Worm (Caenorhabditis elegans) whole organism, dauer: ENCODE results near the gene flh-3.
"Not testable (repeated sequence)": the region's sequence is repeated elsewhere in the genome, so short reads cannot be mapped to it uniquely, and the experiment has no call there.

ENCODE experiments used
- unc-62 ChIP-seq: sonication (generic microtip); optimal IDR thresholded peaks from 2 replicates; lab custom pipeline; 2017; ENCODE audit warnings: missing biosample characterization, missing genetic modification reagents, missing genetic modification characterization

flh-3 gene

DNA sequence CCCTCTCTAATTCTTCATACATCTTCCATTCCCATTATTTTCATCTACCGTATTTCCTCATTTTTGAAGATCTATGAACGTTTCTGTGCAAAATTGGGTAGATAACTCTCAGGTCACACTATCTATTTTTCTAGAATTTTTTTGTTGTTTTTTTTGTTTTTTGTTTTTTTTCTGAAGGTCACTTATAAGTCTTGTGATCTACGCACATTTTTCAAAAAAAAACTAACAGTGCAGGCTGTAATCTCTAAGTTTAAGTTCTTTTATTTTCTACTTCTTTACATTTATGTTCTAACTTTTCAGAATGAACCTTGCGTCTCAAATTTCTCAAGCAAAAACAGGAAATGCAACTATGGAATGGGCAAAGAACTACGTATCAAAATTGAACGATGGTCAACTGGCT is at the start of gene flh-3:
Gene flh-3, plus strand, starts transcription at position 301 of the 400 bp plus-strand sequence.
- TF ChIP-seq unc-62 (GFP tag; lab: Kevin White, UChicago) = no peak

DNA sequence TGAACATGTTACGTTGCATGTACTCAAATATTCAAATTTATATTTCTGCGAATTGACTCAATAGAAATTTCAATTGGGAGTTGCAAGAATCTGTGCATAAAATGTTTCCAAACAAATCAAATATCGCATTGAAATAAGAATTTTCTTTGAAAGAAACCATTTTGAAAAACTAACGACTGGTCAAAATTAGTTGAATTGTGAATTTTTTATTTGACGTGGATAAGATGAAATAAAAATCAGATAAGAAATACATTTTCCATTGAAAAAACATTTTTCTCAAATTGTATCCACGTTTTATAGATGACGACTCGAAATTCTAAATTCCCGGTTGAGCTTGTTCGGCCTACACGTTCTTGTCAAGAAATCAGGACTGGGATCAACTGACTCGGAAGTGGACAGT is 45.1 kb upstream of the flh-3 start, which contains the start of gene C46C2.3:
Gene C46C2.3, plus strand, starts transcription at position 301 of the 400 bp plus-strand sequence.
- no peak for TF ChIP-seq unc-62 (GFP tag; lab: Kevin White, UChicago)

DNA sequence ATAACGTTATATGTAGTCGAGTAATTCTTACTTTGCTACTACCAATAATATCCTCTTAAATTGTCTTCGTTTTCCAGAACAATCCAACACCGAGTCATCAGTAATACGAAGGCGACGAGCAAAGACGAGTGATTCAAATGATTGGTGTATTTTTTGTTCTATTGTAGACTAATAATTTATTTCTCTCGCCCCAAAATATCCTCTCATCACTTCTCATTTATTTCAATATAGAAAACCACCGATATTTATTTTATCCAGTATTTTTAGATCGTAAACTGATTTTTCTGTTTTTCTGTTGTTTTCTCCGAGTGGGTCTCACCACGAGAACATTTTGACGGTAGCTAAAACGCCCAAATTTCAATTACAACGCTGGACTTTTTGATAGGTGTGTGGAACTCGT is 42.2 kb upstream of the flh-3 start:
- no peak for TF ChIP-seq unc-62 (GFP tag; lab: Kevin White, UChicago)

DNA sequence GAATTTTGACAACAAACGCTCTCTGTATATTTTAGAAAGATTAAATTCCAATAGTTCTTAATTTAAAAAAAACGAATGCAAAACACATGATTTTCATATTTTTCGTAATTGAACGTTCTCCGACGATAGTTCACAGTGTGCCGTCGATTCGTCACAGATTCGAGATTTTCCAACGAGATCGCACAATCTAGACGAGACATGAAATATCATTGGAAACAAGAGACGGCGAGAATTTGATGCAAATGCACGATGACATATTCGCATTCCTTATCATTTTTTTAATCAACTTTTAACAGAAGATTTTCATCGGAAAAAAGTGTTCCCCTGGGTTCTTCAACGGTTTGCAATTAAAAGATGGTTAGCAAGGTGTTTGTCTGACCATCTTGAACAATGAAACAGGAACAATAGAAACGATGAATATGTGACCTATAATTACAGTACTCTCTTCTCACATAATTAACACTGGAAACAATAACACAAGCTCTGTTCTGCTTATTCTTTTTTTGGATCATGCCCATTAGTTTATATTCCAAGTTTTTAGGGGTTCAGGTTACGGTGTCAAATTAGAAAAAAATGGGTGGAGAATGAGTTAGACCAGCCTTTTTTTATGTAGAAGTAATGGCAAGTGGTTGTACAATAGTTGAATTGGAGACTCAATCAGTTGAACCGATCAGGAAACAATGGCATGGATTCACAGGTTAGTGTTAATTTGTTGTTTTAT is 37.3 kb upstream of the flh-3 start, which contains the start of gene Y11D7A.3:
Gene Y11D7A.3, plus strand, starts transcription at position 671 of the 721 bp plus-strand sequence.
- TF ChIP-seq unc-62 (GFP tag; lab: Kevin White, UChicago) = no peak

DNA sequence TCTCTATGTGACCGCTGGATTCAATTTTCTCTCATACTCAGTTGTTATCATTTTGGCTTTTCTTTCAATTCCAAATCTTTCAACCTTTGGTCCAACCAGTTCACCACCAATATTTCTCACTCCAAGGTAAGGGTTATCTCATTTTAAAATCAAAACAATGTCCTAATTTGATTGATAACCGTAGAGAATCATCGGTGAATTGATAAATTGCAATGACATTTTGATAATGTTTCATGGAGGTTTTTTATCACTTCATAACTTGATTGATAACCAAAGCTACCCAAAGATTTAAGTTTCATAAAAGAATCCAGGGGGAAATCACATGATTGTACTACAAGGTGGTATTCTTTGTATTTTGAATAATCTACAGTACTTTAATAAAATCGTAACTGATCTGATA is 30.7 kb upstream of the flh-3 start:
- no peak for TF ChIP-seq unc-62 (GFP tag; lab: Kevin White, UChicago)

DNA sequence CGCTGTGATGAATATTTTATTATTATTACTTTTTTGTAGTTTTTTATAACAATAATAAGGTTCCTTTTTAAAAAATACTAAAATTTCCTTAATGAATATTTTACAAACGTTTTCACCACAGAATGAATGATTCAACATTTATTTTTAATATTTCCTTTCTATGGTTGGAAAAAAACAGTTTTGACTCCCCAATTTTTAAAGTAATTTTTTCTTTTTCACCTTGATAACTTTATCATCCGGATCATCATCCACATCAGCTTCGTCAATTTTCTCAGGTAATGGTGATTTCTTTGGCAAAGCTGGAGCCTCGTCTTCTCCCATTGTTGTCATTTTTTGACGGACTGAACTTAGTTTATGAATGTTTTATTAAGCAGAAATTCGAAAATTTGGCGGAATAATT is 26.2 kb upstream of the flh-3 start, which contains the start of gene rab-28:
Gene rab-28, minus strand, starts transcription at position 343 of the 400 bp plus-strand sequence.
- TF ChIP-seq unc-62 (GFP tag; lab: Kevin White, UChicago) = no peak

DNA sequence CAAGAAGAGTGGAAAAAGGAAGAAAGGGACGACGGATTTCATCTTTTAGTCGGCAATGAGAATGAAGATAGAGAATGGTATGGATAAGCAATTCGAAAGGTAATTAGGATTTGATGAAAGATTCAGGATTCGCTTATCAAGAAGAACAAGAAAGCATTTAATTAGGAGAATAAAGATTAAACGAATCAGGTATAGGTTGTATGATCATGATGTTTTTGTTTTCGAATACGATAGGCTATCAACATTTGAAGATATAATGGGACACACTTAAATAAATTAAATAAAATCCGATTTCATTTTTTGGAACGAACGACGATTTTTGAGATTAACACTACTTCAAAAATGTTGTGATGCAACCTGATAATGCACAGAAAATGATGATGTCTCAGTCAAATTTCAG is 24.5 kb upstream of the flh-3 start, which contains the start of gene Y11D7A.5:
Gene Y11D7A.5, minus strand, starts transcription at position 101 of the 400 bp plus-strand sequence.
- no peak for TF ChIP-seq unc-62 (GFP tag; lab: Kevin White, UChicago)

DNA sequence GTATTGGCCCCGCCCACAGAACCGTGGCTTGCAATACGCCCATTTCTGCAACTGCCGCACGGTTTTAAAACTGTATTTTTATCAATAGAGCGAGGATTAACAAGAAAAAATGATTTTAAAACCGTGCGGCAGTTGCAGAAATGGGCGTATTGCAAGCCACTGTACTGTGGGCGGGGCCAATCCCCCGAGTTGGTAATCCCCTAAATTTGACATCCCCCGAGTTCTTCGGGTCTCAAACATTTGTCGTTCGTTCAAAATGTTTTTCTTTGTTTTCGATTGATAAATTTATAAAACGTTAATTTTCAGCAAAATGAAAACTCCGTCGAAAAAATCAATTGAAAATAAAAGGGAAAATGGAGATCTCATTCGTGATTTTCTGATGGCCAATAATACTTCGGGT is 20.7 kb upstream of the flh-3 start, which contains the start of gene Y11D7A.7:
Gene Y11D7A.7, plus strand, starts transcription at position 301 of the 400 bp plus-strand sequence.
- TF ChIP-seq unc-62 (GFP tag; lab: Kevin White, UChicago) = not testable (repeated sequence)

DNA sequence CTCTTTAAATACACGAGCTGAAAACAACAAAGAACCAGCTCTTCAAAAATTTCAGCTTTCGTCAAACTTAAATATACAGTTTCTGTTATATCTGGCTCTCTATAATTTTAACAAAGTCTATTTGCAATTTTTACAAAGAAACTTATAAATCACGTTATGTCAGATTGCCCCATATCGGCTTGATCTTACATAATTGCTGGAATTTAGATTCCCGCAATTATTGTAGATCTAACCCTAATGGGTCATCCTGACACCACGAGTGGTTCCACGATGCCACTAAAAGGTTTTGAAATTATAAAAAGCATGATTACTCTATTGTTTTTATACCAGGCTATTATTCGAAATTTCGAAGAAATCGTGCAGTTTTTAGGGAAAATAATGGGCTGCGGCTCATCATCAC is 18.8 kb upstream of the flh-3 start, which contains the start of gene Y11D7A.8:
Gene Y11D7A.8, plus strand, starts transcription at position 301 of the 400 bp plus-strand sequence.
- TF ChIP-seq unc-62 (GFP tag; lab: Kevin White, UChicago) = no peak

DNA sequence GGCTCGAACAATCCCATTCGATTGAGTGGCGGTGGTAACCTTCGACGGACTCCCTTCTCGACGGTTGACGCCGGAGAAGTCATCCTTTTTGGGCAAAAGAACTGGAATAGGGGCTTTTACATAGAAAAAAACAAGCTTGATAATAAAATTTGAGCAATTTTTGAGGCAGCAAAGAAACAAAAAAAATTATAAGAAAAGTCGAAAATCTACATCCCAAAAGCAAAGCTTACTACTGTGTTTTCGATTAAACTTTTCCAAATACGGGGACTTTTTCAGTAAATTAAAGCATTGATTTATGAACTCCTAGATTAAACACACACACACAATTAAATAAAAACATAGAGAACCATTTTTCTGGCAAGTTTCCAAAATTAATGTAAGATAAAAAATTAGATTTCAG is 13.9 kb upstream of the flh-3 start, which contains the start of gene Y11D7A.9:
Gene Y11D7A.9, minus strand, starts transcription at position 101 of the 400 bp plus-strand sequence.
- no peak for TF ChIP-seq unc-62 (GFP tag; lab: Kevin White, UChicago)

DNA sequence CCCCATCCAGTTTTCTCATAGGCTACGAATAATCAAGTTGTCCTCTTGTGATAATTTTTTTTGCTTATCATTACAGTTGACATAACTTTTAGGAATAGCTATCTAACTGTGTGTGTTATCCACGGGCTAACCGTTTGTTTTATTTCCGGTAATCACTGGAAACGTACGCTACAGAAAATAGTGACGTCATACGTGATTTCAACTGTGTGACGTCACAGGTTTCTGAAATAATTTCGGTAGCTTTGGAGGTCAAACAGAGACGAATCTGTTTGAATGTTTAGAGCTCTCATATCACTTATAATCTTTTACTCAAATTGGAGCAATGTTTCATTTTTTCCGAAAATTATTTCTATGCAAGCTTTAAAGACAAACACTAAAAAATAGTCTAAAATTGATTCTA is 13.0 kb upstream of the flh-3 start:
- no peak for TF ChIP-seq unc-62 (GFP tag; lab: Kevin White, UChicago)

DNA sequence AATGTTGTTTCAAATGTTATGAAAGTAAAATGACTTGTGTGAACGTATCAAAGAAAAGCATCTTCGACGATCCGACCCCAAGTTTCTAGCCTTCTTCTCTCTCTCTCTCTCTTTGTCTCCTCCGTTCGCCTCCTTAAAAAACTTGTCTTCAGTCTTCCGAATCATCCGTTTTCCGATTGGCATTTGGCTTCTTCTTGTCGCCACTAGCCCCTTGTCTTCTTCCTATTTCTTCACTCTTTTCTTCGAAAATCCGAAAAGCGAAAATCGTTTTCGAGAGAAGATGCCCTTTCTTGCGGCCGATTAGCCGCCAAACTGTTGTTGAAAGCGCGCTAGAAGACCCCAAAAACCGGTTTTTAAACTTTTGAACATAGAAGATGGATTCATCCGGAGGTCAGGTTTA is 11.3 kb upstream of the flh-3 start:
- TF ChIP-seq unc-62 (GFP tag; lab: Kevin White, UChicago) = no peak

DNA sequence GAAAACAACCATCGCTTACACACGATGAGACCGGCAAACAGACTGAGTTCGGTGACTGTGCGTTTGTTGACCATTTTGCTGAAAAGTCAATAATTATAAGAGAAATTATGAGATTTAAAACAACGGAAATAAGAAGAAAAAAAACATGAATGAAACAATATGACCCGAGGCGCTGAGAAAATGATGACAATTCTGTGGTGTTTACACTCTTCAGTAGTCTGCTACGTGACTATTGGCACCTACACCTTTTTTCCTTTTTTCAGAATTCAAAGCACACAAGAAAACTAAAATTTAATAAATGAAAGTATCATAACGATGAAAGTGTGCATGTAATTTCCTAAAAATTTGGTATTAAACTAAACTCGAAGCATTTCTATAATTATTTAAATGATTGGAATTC is 10.2 kb upstream of the flh-3 start, which contains the start of gene Y11D7A.10:
Gene Y11D7A.10, minus strand, starts transcription at position 82 of the 400 bp plus-strand sequence.
- no peak for TF ChIP-seq unc-62 (GFP tag; lab: Kevin White, UChicago)

DNA sequence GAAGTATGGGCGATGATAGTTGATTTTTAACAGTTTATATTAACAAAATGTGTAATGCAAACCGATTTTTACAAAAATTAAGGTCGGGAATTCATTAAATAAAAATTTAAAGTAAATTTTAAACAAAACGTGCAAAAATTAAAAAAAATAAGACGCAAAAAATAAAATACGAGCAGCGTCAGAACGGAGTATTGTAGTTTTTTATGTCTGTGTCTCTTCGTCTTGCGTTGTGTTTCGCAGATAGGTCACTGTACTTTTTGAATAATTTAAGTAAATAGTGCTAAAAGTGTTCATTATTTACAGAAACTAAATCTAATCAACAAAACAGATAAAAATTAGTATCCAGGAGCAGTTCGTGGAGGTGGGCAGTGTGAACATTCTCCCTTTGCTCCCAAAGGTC is 9.6 kb upstream of the flh-3 start:
- TF ChIP-seq unc-62 (GFP tag; lab: Kevin White, UChicago) = no peak

DNA sequence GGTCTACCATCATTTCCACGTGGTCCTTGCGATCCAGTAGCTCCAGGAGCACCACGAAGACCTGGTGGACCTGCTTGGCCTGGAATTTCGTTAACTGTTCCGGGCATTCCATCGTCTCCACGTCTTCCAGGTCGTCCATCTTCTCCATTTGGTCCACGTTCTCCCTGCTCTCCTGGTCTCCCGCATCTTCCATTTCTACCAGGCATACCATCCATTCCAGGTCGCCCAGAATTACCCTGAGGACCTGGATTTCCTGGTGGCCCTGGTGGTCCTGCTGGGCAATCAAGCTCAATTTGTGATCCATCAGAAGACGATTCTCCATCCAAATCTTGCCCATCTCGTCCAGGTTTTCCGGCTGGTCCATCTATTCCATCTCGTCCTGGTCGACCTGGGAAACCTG is 9.1 kb upstream of the flh-3 start:
- TF ChIP-seq unc-62 (GFP tag; lab: Kevin White, UChicago) = no peak

DNA sequence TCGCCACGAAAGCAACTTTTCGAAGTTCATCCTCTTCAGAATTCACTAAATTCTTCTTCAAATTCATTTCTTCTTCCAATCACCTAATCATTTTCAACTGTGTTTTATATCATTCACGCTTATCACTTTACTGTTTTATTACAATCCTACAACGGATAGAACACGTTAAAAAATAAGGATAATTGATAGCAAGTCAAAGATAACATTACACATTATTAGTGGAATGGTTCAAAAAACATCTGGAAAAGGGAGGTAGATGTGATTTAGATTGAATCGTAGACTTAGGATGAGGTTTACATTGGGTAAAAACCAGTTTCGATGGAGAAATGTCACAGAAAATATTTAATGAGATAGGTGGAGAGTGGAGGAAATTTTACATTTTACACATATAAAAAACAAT is 8.2 kb upstream of the flh-3 start, which contains the start of gene col-120:
Gene col-120, minus strand, starts transcription at position 101 of the 400 bp plus-strand sequence.
- TF ChIP-seq unc-62 (GFP tag; lab: Kevin White, UChicago) = no peak
